Fruit fly (Drosophila melanogaster) whole organism, embryonic: ENCODE measurements around the gene fliI.

Experiments
- Abd-B ChIP-seq: fragments of 200-800 bp; sonication (Bioruptor generic); optimal IDR thresholded peaks from 2 replicates; lab custom pipeline; 2018; ENCODE audit warnings: missing biosample characterization, mild to moderate bottlenecking, missing genetic modification characterization, moderate library complexity
- Aef1 ChIP-seq: fragments of 200-800 bp; sonication (Bioruptor generic); IDR thresholded peaks from 3 replicates; pipeline ENCODE4 v1.3.6; 2022; ENCODE audit warnings: missing biosample characterization, missing genetic modification characterization
- Bdp1 ChIP-seq: fragments of 200-800 bp; sonication (Bioruptor generic); optimal IDR thresholded peaks from 3 replicates; lab custom pipeline; 2016; ENCODE audit warnings: missing biosample characterization, missing genetic modification characterization
- CG13296 ChIP-seq: fragments of 200-800 bp; sonication (Bioruptor generic); optimal IDR thresholded peaks from 3 replicates; lab custom pipeline; 2018; ENCODE audit warnings: missing biosample characterization, mild to moderate bottlenecking, missing genetic modification characterization
- CG13894 ChIP-seq: fragments of 200-800 bp; sonication (Bioruptor generic); optimal IDR thresholded peaks from 3 replicates; lab custom pipeline; 2018; ENCODE audit warnings: missing biosample characterization, mild to moderate bottlenecking, missing genetic modification characterization, moderate library complexity
- CG1647 ChIP-seq: fragments of 200-800 bp; sonication (Bioruptor generic); optimal IDR thresholded peaks from 3 replicates; lab custom pipeline; 2016; ENCODE audit warnings: missing biosample characterization, missing genetic modification characterization
- CG17186 ChIP-seq: fragments of 200-800 bp; sonication (Bioruptor generic); optimal IDR thresholded peaks from 3 replicates; lab custom pipeline; 2017; ENCODE audit warnings: missing biosample characterization, missing genetic modification reagents, missing genetic modification characterization
- CG18599 ChIP-seq: fragments of 200-800 bp; sonication (Bioruptor generic); optimal IDR thresholded peaks from 3 replicates; lab custom pipeline; 2017; ENCODE audit warnings: missing biosample characterization, missing genetic modification characterization, mild to moderate bottlenecking, moderate library complexity, missing genetic modification reagents
- CG2202 ChIP-seq: fragments of 200-800 bp; sonication (Bioruptor generic); optimal IDR thresholded peaks from 2 replicates; lab custom pipeline; 2018; ENCODE audit warnings: missing biosample characterization, mild to moderate bottlenecking, missing genetic modification characterization
- CG30020 ChIP-seq: fragments of 200-800 bp; optimal IDR thresholded peaks from 2 replicates; lab custom pipeline; 2019; ENCODE audit warnings: missing biosample characterization, mild to moderate bottlenecking, missing genetic modification characterization, moderate library complexity
- CG4820 ChIP-seq: fragments of 200-800 bp; sonication (Bioruptor generic); optimal IDR thresholded peaks from 3 replicates; lab custom pipeline; 2016; ENCODE audit warnings: missing biosample characterization, missing genetic modification characterization
- CG5245 ChIP-seq: fragments of 200-800 bp; sonication (Bioruptor generic); optimal IDR thresholded peaks from 3 replicates; lab custom pipeline; 2016; ENCODE audit warnings: missing biosample characterization, missing genetic modification characterization
- CG6683 ChIP-seq: fragments of 200-800 bp; sonication (Bioruptor generic); optimal IDR thresholded peaks from 2 replicates; lab custom pipeline; 2017; ENCODE audit warnings: missing biosample characterization, mild to moderate bottlenecking, missing genetic modification characterization, missing genetic modification reagents
- Camta ChIP-seq: fragments of 200-800 bp; sonication (Bioruptor generic); optimal IDR thresholded peaks from 2 replicates; lab custom pipeline; 2016; ENCODE audit warnings: missing biosample characterization, missing genetic modification characterization
- Dek ChIP-seq: fragments of 200-800 bp; sonication (Bioruptor generic); optimal IDR thresholded peaks from 3 replicates; lab custom pipeline; 2019; ENCODE audit warnings: missing biosample characterization, mild to moderate bottlenecking, missing genetic modification characterization, moderate library complexity
- Dp ChIP-seq: fragments of 200-800 bp; sonication (Bioruptor generic); optimal IDR thresholded peaks from 2 replicates; lab custom pipeline; 2018; ENCODE audit warnings: missing biosample characterization, mild to moderate bottlenecking, missing genetic modification characterization, moderate library complexity
- Hey ChIP-seq: fragments of 200-800 bp; sonication (Bioruptor generic); optimal IDR thresholded peaks from 3 replicates; lab custom pipeline; 2018; ENCODE audit warnings: missing biosample characterization, mild to moderate bottlenecking, missing genetic modification characterization
- MESR4 ChIP-seq: fragments of 200-800 bp; sonication (Bioruptor generic); optimal IDR thresholded peaks from 2 replicates; lab custom pipeline; 2018; ENCODE audit warnings: missing biosample characterization, mild to moderate bottlenecking, missing genetic modification characterization, moderate library complexity
- Max ChIP-seq: fragments of 200-800 bp; sonication (Bioruptor generic); optimal IDR thresholded peaks from 2 replicates; lab custom pipeline; 2016; ENCODE audit warnings: missing biosample characterization, mild to moderate bottlenecking, missing genetic modification characterization
- Med ChIP-seq: fragments of 200-800 bp; sonication (Bioruptor generic); peaks from one replicate; lab custom pipeline; 2016; ENCODE audit warnings: missing biosample characterization, missing genetic modification characterization, mild to moderate bottlenecking, inconsistent platforms, moderate library complexity
- NC2β ChIP-seq: fragments of 200-800 bp; sonication (Bioruptor generic); optimal IDR thresholded peaks from 2 replicates; lab custom pipeline; 2016; ENCODE audit warnings: missing biosample characterization, missing genetic modification characterization
- PHDP ChIP-seq: fragments of 200-800 bp; sonication (Bioruptor generic); optimal IDR thresholded peaks from 3 replicates; lab custom pipeline; 2018; ENCODE audit warnings: missing biosample characterization, mild to moderate bottlenecking, missing genetic modification characterization, moderate library complexity
- Rfx ChIP-seq: fragments of 200-800 bp; sonication (Bioruptor generic); IDR thresholded peaks from 2 replicates; pipeline ENCODE4 v1.3.6; 2022; ENCODE audit warnings: missing biosample characterization, missing genetic modification characterization
- Scr ChIP-seq: fragments of 200-800 bp; sonication (Bioruptor generic); IDR thresholded peaks from 2 replicates; pipeline ENCODE4 v1.3.6; 2022; ENCODE audit warnings: missing biosample characterization, missing genetic modification characterization; ENCODE audit not compliant: partially characterized antibody
- Side ChIP-seq: fragments of 200-800 bp; sonication (Bioruptor generic); optimal IDR thresholded peaks from 2 replicates; lab custom pipeline; 2016; ENCODE audit warnings: missing biosample characterization, missing genetic modification characterization
- Trl ChIP-seq, 3 experiments: fragments of >200 bp in 2 of 3; fragments of 200-800 bp in 1 of 3; sonication (Bioruptor generic) in 1 of 3; optimal IDR thresholded peaks; 2 replicates in 1 of 3; 3 replicates in 2 of 3; lab custom pipeline; 2016 to 2017; ENCODE audit warnings: missing biosample characterization in 1 of 3, missing genetic modification characterization in 1 of 3
- amos ChIP-seq: fragments of 200-800 bp; sonication (Bioruptor generic); IDR thresholded peaks from 2 replicates; pipeline ENCODE4 v1.3.6; 2022; ENCODE audit warnings: missing biosample characterization, missing genetic modification characterization; ENCODE audit not compliant: partially characterized antibody
- chinmo ChIP-seq: fragments of 200-800 bp; sonication (Bioruptor generic); IDR thresholded peaks from 4 replicates; pipeline ENCODE4 v1.3.6; 2022; ENCODE audit warnings: missing biosample characterization, missing genetic modification characterization; ENCODE audit not compliant: partially characterized antibody
- croc ChIP-seq: fragments of 200-800 bp; sonication (Bioruptor generic); conservative IDR thresholded peaks from 3 replicates; pipeline ENCODE4 v1.3.6; 2022; ENCODE audit warnings: missing biosample characterization, missing genetic modification characterization
- dmrt11E ChIP-seq: fragments of 200-800 bp; sonication (Bioruptor generic); optimal IDR thresholded peaks from 3 replicates; lab custom pipeline; 2018; ENCODE audit warnings: missing biosample characterization, mild to moderate bottlenecking, missing genetic modification characterization, moderate library complexity
- dpn ChIP-seq, 2 experiments: fragments of 200-800 bp; sonication (Bioruptor generic); optimal IDR thresholded peaks; 3 replicates each; lab custom pipeline; 2016; ENCODE audit warnings: missing biosample characterization in 2 of 2, missing genetic modification characterization in 2 of 2
- esg ChIP-seq: fragments of 200-800 bp; sonication (Bioruptor generic); conservative IDR thresholded peaks from 2 replicates; pipeline ENCODE4 v1.3.6; 2022; ENCODE audit warnings: missing biosample characterization, missing genetic modification characterization
- gem ChIP-seq: fragments of 200-800 bp; sonication (Bioruptor generic); optimal IDR thresholded peaks from 2 replicates; lab custom pipeline; 2019; ENCODE audit warnings: missing biosample characterization, mild to moderate bottlenecking, missing genetic modification characterization, moderate library complexity
- gfzf ChIP-seq: fragments of 200-800 bp; sonication (Bioruptor generic); optimal IDR thresholded peaks from 2 replicates; lab custom pipeline; 2016; ENCODE audit warnings: missing biosample characterization, mild to moderate bottlenecking, missing genetic modification characterization, moderate library complexity
- kay ChIP-seq: fragments of 200-800 bp; sonication (Bioruptor generic); optimal IDR thresholded peaks from 2 replicates; lab custom pipeline; 2016; ENCODE audit warnings: missing biosample characterization, missing genetic modification characterization
- lab ChIP-seq: fragments of 200-800 bp; sonication (Bioruptor generic); optimal IDR thresholded peaks from 3 replicates; lab custom pipeline; 2017; ENCODE audit warnings: missing biosample characterization, missing genetic modification characterization, mild to moderate bottlenecking, moderate library complexity, missing genetic modification reagents
- lilli ChIP-seq: fragments of 200-800 bp; sonication (Bioruptor generic); optimal IDR thresholded peaks from 3 replicates; lab custom pipeline; 2016; ENCODE audit warnings: missing biosample characterization, missing genetic modification characterization
- mam ChIP-seq: fragments of 200-800 bp; sonication (Bioruptor generic); optimal IDR thresholded peaks from 3 replicates; lab custom pipeline; 2016; ENCODE audit warnings: missing biosample characterization, missing genetic modification characterization
- onecut ChIP-seq: fragments of 200-800 bp; sonication (Bioruptor generic); IDR thresholded peaks from 2 replicates; pipeline ENCODE4 v1.3.6; 2022; ENCODE audit warnings: missing biosample characterization, missing genetic modification characterization
- pita ChIP-seq: fragments of 200-800 bp; sonication (Bioruptor generic); optimal IDR thresholded peaks from 2 replicates; lab custom pipeline; 2017; ENCODE audit warnings: missing biosample characterization, mild to moderate bottlenecking, missing genetic modification characterization
- pnt ChIP-seq: fragments of 200-800 bp; sonication (Bioruptor generic); optimal IDR thresholded peaks from 3 replicates; lab custom pipeline; 2016; ENCODE audit warnings: missing biosample characterization, missing genetic modification characterization
- sd ChIP-seq: fragments of 200-800 bp; sonication (Bioruptor generic); optimal IDR thresholded peaks from 3 replicates; lab custom pipeline; 2018; ENCODE audit warnings: missing biosample characterization, mild to moderate bottlenecking, missing genetic modification characterization, moderate library complexity
- sima ChIP-seq: fragments of 200-800 bp; sonication (Bioruptor generic); optimal IDR thresholded peaks from 2 replicates; lab custom pipeline; 2016; ENCODE audit warnings: missing biosample characterization, missing genetic modification characterization
- sna ChIP-seq: fragments of 200-800 bp; sonication (Bioruptor generic); IDR thresholded peaks from 2 replicates; pipeline ENCODE4 v1.3.6; 2022; ENCODE audit warnings: missing biosample characterization, missing genetic modification characterization; ENCODE audit not compliant: partially characterized antibody
- stc ChIP-seq: fragments of 200-800 bp; sonication (Bioruptor generic); IDR thresholded peaks from 2 replicates; pipeline ENCODE4 v1.3.6; 2022; ENCODE audit warnings: missing biosample characterization, missing genetic modification characterization
- vnd ChIP-seq: fragments of 200-800 bp; sonication (Bioruptor generic); IDR thresholded peaks from 3 replicates; pipeline ENCODE4 v1.3.6; 2022; ENCODE audit warnings: missing biosample characterization, missing genetic modification characterization; ENCODE audit not compliant: partially characterized antibody
- z ChIP-seq: fragments of 200-800 bp; sonication (Bioruptor generic); IDR thresholded peaks from 3 replicates; pipeline ENCODE4 v1.3.6; 2022; ENCODE audit warnings: missing biosample characterization, missing genetic modification characterization

The fliI gene

DNA sequence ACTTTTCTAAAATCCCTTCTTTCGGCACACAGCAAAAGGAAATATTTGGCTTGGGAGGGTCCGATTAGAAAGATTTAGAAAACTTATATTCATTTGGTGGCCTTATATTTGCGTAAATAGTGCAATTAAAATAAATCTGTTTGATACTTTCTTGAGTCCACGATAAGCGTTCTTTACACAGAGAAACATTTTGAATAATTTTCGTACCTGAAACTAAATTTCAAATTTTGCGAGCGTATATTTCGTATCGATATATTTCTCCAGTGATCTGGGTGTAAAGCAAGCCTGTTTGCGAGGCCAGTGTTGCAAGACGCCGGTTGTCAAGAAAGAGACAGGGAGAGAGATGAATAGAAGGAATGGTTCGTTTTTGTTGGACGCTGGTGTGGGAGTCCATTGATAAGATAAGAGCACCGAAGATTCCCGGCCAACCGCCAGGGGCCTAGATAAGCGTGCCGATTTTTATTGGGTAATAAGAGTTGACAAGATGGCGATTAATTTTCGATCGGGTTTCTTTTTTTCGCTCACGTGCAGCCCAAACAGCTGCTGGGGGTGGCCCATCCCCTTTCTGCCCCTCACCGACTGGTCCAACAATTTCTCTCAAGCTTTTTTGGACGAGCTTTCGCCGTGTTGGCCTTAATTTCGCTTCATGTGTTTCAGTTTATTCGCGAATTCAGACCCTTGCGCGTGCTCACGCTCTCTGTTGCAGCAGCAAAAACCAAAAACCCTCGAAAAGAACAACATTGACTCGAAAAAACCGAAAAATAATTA lies 34.3 kb downstream of the fliI start, which contains the start of gene slgA (continued):
- TF ChIP-seq CG18599 (GFP tag; lab: Kevin White, UChicago) (peak; percentile 19), gfzf (GFP tag; lab: Kevin White, UChicago) (peak; percentile 27), lilli (GFP tag; lab: Kevin White, UChicago) (peak; percentile 47), NC2β (GFP tag; lab: Kevin White, UChicago) (peak; percentile 48), MESR4 (GFP tag; lab: Kevin White, UChicago) (peak; percentile 32), pita (GFP tag; lab: Kevin White, UChicago) (no peak), sd (peak; percentile 5), pnt (GFP tag; lab: Kevin White, UChicago) (no peak), chinmo (GFP tag; lab: Robert Waterston, UW) (peak; percentile 62; the same call in 1 of the 4 replicates), Side (GFP tag; lab: Kevin White, UChicago) (peak; percentile 8), lab (peak; percentile 49), sna (GFP tag; lab: Robert Waterston, UW) (0 out of 2 replicates have a peak, but pooled peaks have one; percentile 37), Hey (tag; lab: Kevin White, UChicago) (no peak), PHDP (tag; lab: Kevin White, UChicago) (no peak), Rfx (GFP tag; lab: Robert Waterston, UW) (peak; percentile 64), mam (peak; percentile 69), CG4820 (peak; percentile 24), CG1647 (peak; percentile 43), Med (GFP tag; lab: Kevin White, UChicago) (peak; percentile 90), croc (GFP tag; lab: Robert Waterston, UW) (no peak), dpn (GFP tag; optimal IDR thresholded peaks at IDR 0.05; lab: Kevin White, UChicago) (peak in 1 of 2 experiments; percentile 46), gem (tag; lab: Kevin White, UChicago) (no peak), Max (GFP tag; lab: Kevin White, UChicago) (peak; percentile 2), Dp (GFP tag; lab: Kevin White, UChicago) (peak; percentile 80), CG30020 (tag; lab: Kevin White, UChicago) (peak; percentile 9), kay (no peak), stc (no peak), amos (GFP tag; lab: Robert Waterston, UW) (peak; percentile 71), Trl (optimal IDR thresholded peaks at IDR 0.05; lab: Kevin White, UChicago) (no peak), Trl (GFP tag; optimal IDR thresholded peaks at IDR 0.05; lab: Kevin White, UChicago) (no peak), sima (GFP tag; lab: Kevin White, UChicago) (no peak), onecut (GFP tag; lab: Robert Waterston, UW) (peak; percentile 20; the same call in 1 of the 2 replicates), Abd-B (GFP tag; lab: Kevin White, UChicago) (no peak), Aef1 (GFP tag; lab: Robert Waterston, UW) (0 out of 3 replicates have a peak, but pooled peaks have one; percentile 13), Dek (tag; lab: Kevin White, UChicago) (no peak), CG2202 (no peak), CG17186 (GFP tag; lab: Kevin White, UChicago) (peak; percentile 16), Scr (GFP tag; lab: Robert Waterston, UW) (peak; percentile 72; the same call in 1 of the 2 replicates), CG13296 (GFP tag; lab: Kevin White, UChicago) (no peak), vnd (GFP tag; lab: Robert Waterston, UW) (peak; percentile 72), z (no peak), CG6683 (no peak), dmrt11E (no peak), CG13894 (tag; lab: Kevin White, UChicago) (peak; percentile 54), esg (GFP tag; lab: Robert Waterston, UW) (no peak), Bdp1 (no peak), CG5245 (no peak), Camta (GFP tag; lab: Kevin White, UChicago) (peak; percentile 24)
